Worm (Caenorhabditis elegans): ENCODE data around the gene ccnk-1.

ccnk-1 gene

DNA sequence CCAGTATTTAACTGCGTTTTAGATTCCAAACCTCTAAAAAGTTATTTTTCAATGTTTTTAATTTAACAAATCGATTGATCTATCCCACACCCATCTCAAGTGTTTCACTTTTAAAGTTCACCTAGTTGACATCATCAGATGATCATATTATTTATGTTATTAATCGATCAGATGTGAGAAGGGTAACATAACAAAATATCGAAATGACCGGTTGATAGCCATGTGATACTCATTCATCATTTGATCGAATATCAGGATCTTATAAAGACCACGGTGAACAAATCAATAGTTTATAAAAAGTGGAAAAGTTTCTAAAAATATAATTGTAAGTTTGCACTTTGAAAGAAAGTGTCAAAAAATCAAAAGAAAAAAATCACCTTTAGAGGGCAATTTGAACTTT is 43.3 kb downstream of the ccnk-1 start:
- TF ChIP-seq unc-62 (GFP tag; optimal IDR thresholded peaks at IDR 0.05) (no peak), ceh-88 (GFP tag; IDR thresholded peaks at IDR 0.05) (no peak), blmp-1 (tag; optimal IDR thresholded peaks at IDR 0.05) (peak; percentile 48), efl-1 (optimal IDR thresholded peaks at IDR 0.05) (no peak), efl-1 (GFP tag; optimal IDR thresholded peaks at IDR 0.05 in 1 of 2) (no peak), ztf-11 (tag; optimal IDR thresholded peaks at IDR 0.05) (no peak), sup-37 (GFP tag; optimal IDR thresholded peaks at IDR 0.05) (no peak), unc-130 (tag; optimal IDR thresholded peaks at IDR 0.05) (no peak), skn-1 (tag; optimal IDR thresholded peaks at IDR 0.05) (no peak), ceh-82 (tag; optimal IDR thresholded peaks at IDR 0.05) (no peak), xbp-1 (tag; optimal IDR thresholded peaks at IDR 0.05) (no peak), lin-39 (tag; optimal IDR thresholded peaks at IDR 0.05) (no peak), mep-1 (tag; optimal IDR thresholded peaks at IDR 0.05) (no peak), tlp-1 (tag; optimal IDR thresholded peaks at IDR 0.05) (no peak), hlh-17 (GFP tag; optimal IDR thresholded peaks at IDR 0.05; ENCODE audit: borderline replicate concordance) (no peak), irx-1 (tag; optimal IDR thresholded peaks at IDR 0.05) (no peak), nhr-237 (tag; optimal IDR thresholded peaks at IDR 0.05) (no peak), mab-9 (GFP tag; IDR thresholded peaks at IDR 0.05) (no peak), C04F5.9 (tag; optimal IDR thresholded peaks at IDR 0.05) (no peak), jun-1 (tag; optimal IDR thresholded peaks at IDR 0.05) (no peak), lsy-2 (tag; optimal IDR thresholded peaks at IDR 0.05) (peak in 1 of 2 experiments; percentile 15), nhr-20 (tag; optimal IDR thresholded peaks at IDR 0.05) (no peak), elt-3 (tag; optimal IDR thresholded peaks at IDR 0.05) (peak in 1 of 6 experiments; percentile 53), efl-3 (GFP tag; optimal IDR thresholded peaks at IDR 0.05) (no peak), lin-35 (GFP tag; optimal IDR thresholded peaks at IDR 0.05) (peak in 1 of 2 experiments; percentile 26)

ce11 chrV:14656970-14657369 is 44.6 kb downstream of the ccnk-1 start:
- TF ChIP-seq grh-1 (GFP tag; IDR thresholded peaks at IDR 0.05), result no peak
- TF ChIP-seq nhr-11 (tag; optimal IDR thresholded peaks at IDR 0.05), result no peak
- no peak for TF ChIP-seq dsc-1 (tag; optimal IDR thresholded peaks at IDR 0.05)
- no peak for TF ChIP-seq ceh-82 (tag; optimal IDR thresholded peaks at IDR 0.05)
- TF ChIP-seq unc-30 (tag; optimal IDR thresholded peaks at IDR 0.05), result no peak
- TF ChIP-seq unc-62 (GFP tag; optimal IDR thresholded peaks at IDR 0.05), result no peak
- TF ChIP-seq elt-2 (tag; optimal IDR thresholded peaks at IDR 0.05), result no peak
- peak; percentile 50 for TF ChIP-seq lin-14 (GFP tag; optimal IDR thresholded peaks at IDR 0.05)
- peak in 1 of 2 experiments; percentile 5 for TF ChIP-seq lsy-2 (tag; optimal IDR thresholded peaks at IDR 0.05)
- no peak for TF ChIP-seq ets-5 (GFP tag; IDR thresholded peaks at IDR 0.05)
- peak in 1 of 2 experiments; percentile 7 for TF ChIP-seq lin-35 (GFP tag; optimal IDR thresholded peaks at IDR 0.05)
- no peak for TF ChIP-seq irx-1 (tag; optimal IDR thresholded peaks at IDR 0.05)
- no peak for TF ChIP-seq ztf-4 (tag; optimal IDR thresholded peaks at IDR 0.05)
- TF ChIP-seq lin-15B (tag; optimal IDR thresholded peaks at IDR 0.05), result no peak
- TF ChIP-seq unc-98 (GFP tag; IDR thresholded peaks at IDR 0.05), result no peak
- no peak for TF ChIP-seq aha-1 (tag; optimal IDR thresholded peaks at IDR 0.05)
- TF ChIP-seq jun-1 (tag; optimal IDR thresholded peaks at IDR 0.05), result no peak
- TF ChIP-seq F16B12.6 (tag; optimal IDR thresholded peaks at IDR 0.05), result no peak
- TF ChIP-seq mdl-1 (tag; optimal IDR thresholded peaks at IDR 0.05), result no peak
- no peak for TF ChIP-seq fkh-8 (tag; optimal IDR thresholded peaks at IDR 0.05)
- TF ChIP-seq lir-3 (tag; optimal IDR thresholded peaks at IDR 0.05; ENCODE audit: poor library complexity), result no peak
- no peak for TF ChIP-seq skn-1 (tag; optimal IDR thresholded peaks at IDR 0.05)
- no peak for TF ChIP-seq Y116A8C.19 (tag; optimal IDR thresholded peaks at IDR 0.05; ENCODE audit: borderline replicate concordance)
- TF ChIP-seq C34B4.2 (tag; optimal IDR thresholded peaks at IDR 0.05), result no peak
- TF ChIP-seq pqm-1 (tag; optimal IDR thresholded peaks at IDR 0.05), result no peak
- no peak for TF ChIP-seq ztf-11 (tag; optimal IDR thresholded peaks at IDR 0.05)
- no peak for TF ChIP-seq ceh-90 (tag; optimal IDR thresholded peaks at IDR 0.05)
- no peak for TF ChIP-seq hlh-4 (tag; optimal IDR thresholded peaks at IDR 0.05)
- TF ChIP-seq fkh-4 (tag; optimal IDR thresholded peaks at IDR 0.05; ENCODE audit: borderline replicate concordance), result no peak
- no peak for TF ChIP-seq dpl-1 (GFP tag; optimal IDR thresholded peaks at IDR 0.05)
- no peak for TF ChIP-seq hlh-17 (GFP tag; optimal IDR thresholded peaks at IDR 0.05; ENCODE audit: borderline replicate concordance)
- no peak for TF ChIP-seq lin-39 (tag; optimal IDR thresholded peaks at IDR 0.05)
- TF ChIP-seq efl-1 (optimal IDR thresholded peaks at IDR 0.05), result no peak
- TF ChIP-seq efl-1 (GFP tag; optimal IDR thresholded peaks at IDR 0.05 in 1 of 2), result peak in 1 of 2 experiments; percentile 85
- TF ChIP-seq nhr-237 (tag; optimal IDR thresholded peaks at IDR 0.05), result no peak
- no peak for TF ChIP-seq efl-3 (GFP tag; optimal IDR thresholded peaks at IDR 0.05)
- no peak for TF ChIP-seq rnt-1 (tag; optimal IDR thresholded peaks at IDR 0.05)
- no peak for TF ChIP-seq sox-4 (tag; optimal IDR thresholded peaks at IDR 0.05)
- no peak for TF ChIP-seq egl-27 (tag; optimal IDR thresholded peaks at IDR 0.05)

All from whole organism, L1 larva.